Fruit fly (Drosophila melanogaster) whole organism, embryonic: ENCODE results near the gene Nlg2.
A peak's percentile ranks its signal among the peaks of the same experiment; 100 is the strongest.

Experiments
- B-H1 ChIP-seq: fragments of 200-800 bp; sonication (Bioruptor generic); IDR thresholded peaks from 3 replicates; pipeline ENCODE4 v1.3.6; 2022; ENCODE audit warnings: missing biosample characterization, missing genetic modification characterization
- BEAF-32 ChIP-seq: fragments of 200-800 bp; sonication (Bioruptor generic); optimal IDR thresholded peaks from 3 replicates; lab custom pipeline; 2017; ENCODE audit warnings: missing biosample characterization, missing genetic modification characterization, mild to moderate bottlenecking, moderate library complexity, missing genetic modification reagents
- C15 ChIP-seq: fragments of 200-800 bp; sonication (Bioruptor generic); IDR thresholded peaks from 3 replicates; pipeline ENCODE4 v1.3.6; 2022; ENCODE audit warnings: missing biosample characterization, missing genetic modification characterization
- CG10267 ChIP-seq: fragments of 200-800 bp; sonication (Bioruptor generic); optimal IDR thresholded peaks from 2 replicates; lab custom pipeline; 2018; ENCODE audit warnings: missing biosample characterization, mild to moderate bottlenecking, missing genetic modification characterization, moderate library complexity
- CG10431 ChIP-seq: fragments of 200-800 bp; sonication (Bioruptor generic); optimal IDR thresholded peaks from 3 replicates; lab custom pipeline; 2018; ENCODE audit warnings: missing biosample characterization, mild to moderate bottlenecking, missing genetic modification characterization
- CG11723 ChIP-seq: fragments of 200-800 bp; sonication (Bioruptor generic); optimal IDR thresholded peaks from 2 replicates; lab custom pipeline; 2017; ENCODE audit warnings: missing biosample characterization, mild to moderate bottlenecking, missing genetic modification characterization
- CG12769 ChIP-seq: fragments of 200-800 bp; sonication (Bioruptor generic); optimal IDR thresholded peaks from 2 replicates; lab custom pipeline; 2019; ENCODE audit warnings: missing biosample characterization, mild to moderate bottlenecking, missing genetic modification characterization, moderate library complexity
- CG13624 ChIP-seq: fragments of 200-800 bp; sonication (Bioruptor generic); optimal IDR thresholded peaks from 2 replicates; lab custom pipeline; 2016; ENCODE audit warnings: missing biosample characterization, missing genetic modification characterization
- CG15601 ChIP-seq: fragments of 200-800 bp; sonication (Bioruptor generic); optimal IDR thresholded peaks from 3 replicates; lab custom pipeline; 2019; ENCODE audit warnings: missing biosample characterization, mild to moderate bottlenecking, missing genetic modification characterization, moderate library complexity
- CG15696 ChIP-seq: fragments of 200-800 bp; sonication (Bioruptor generic); optimal IDR thresholded peaks from 2 replicates; lab custom pipeline; 2019; ENCODE audit warnings: missing biosample characterization, mild to moderate bottlenecking, missing genetic modification characterization, moderate library complexity
- CG16815 ChIP-seq: fragments of 200-800 bp; sonication (Bioruptor generic); optimal IDR thresholded peaks from 3 replicates; lab custom pipeline; 2017; ENCODE audit warnings: missing biosample characterization, mild to moderate bottlenecking, missing genetic modification characterization
- CG17186 ChIP-seq: fragments of 200-800 bp; sonication (Bioruptor generic); optimal IDR thresholded peaks from 3 replicates; lab custom pipeline; 2017; ENCODE audit warnings: missing biosample characterization, missing genetic modification reagents, missing genetic modification characterization
- CG17328 ChIP-seq: fragments of 200-800 bp; sonication (Bioruptor generic); IDR thresholded peaks from 2 replicates; pipeline ENCODE4 v1.3.6; 2022; ENCODE audit warnings: missing biosample characterization, missing genetic modification characterization
- CG17912 ChIP-seq: fragments of 200-800 bp; sonication (Bioruptor generic); optimal IDR thresholded peaks from 2 replicates; lab custom pipeline; 2018; ENCODE audit warnings: missing biosample characterization, mild to moderate bottlenecking, missing genetic modification characterization
- CG32767 ChIP-seq: fragments of 200-800 bp; sonication (Bioruptor generic); IDR thresholded peaks from 2 replicates; pipeline ENCODE4 v1.3.6; 2022; ENCODE audit warnings: missing biosample characterization, missing genetic modification characterization
- CG3281 ChIP-seq: fragments of 200-800 bp; sonication (Bioruptor generic); optimal IDR thresholded peaks from 3 replicates; lab custom pipeline; 2017; ENCODE audit warnings: missing biosample characterization, mild to moderate bottlenecking, missing genetic modification characterization
- CG3847 ChIP-seq: fragments of 200-800 bp; sonication (Bioruptor generic); IDR thresholded peaks from 2 replicates; pipeline ENCODE4 v1.3.6; 2022; ENCODE audit warnings: missing biosample characterization, missing genetic modification characterization
- CG4854 ChIP-seq: fragments of 200-800 bp; sonication (Bioruptor generic); optimal IDR thresholded peaks from 2 replicates; lab custom pipeline; 2016; ENCODE audit warnings: missing biosample characterization, missing genetic modification characterization, inconsistent platforms
- CG6654 ChIP-seq: fragments of 200-800 bp; sonication (Bioruptor generic); optimal IDR thresholded peaks from 2 replicates; lab custom pipeline; 2017; ENCODE audit warnings: missing biosample characterization, mild to moderate bottlenecking, missing genetic modification characterization
- CG6791 ChIP-seq: fragments of 200-800 bp; sonication (Bioruptor generic); IDR thresholded peaks from 3 replicates; pipeline ENCODE4 v1.3.6; 2022; ENCODE audit warnings: missing biosample characterization, missing genetic modification characterization; ENCODE audit not compliant: partially characterized antibody
- CG7987 ChIP-seq: fragments of 200-800 bp; sonication (Bioruptor generic); optimal IDR thresholded peaks from 2 replicates; lab custom pipeline; 2018; ENCODE audit warnings: missing biosample characterization, mild to moderate bottlenecking, missing genetic modification characterization, moderate library complexity
- CG8281 ChIP-seq: fragments of 200-800 bp; sonication (Bioruptor generic); optimal IDR thresholded peaks from 2 replicates; lab custom pipeline; 2018; ENCODE audit warnings: missing biosample characterization, mild to moderate bottlenecking, missing genetic modification characterization, moderate library complexity
- CG9215 ChIP-seq: fragments of 200-800 bp; sonication (Bioruptor generic); IDR thresholded peaks from 2 replicates; pipeline ENCODE4 v1.3.6; 2022; ENCODE audit warnings: missing biosample characterization, missing genetic modification characterization
- CG9727 ChIP-seq: fragments of 200-800 bp; sonication (Bioruptor generic); optimal IDR thresholded peaks from 3 replicates; lab custom pipeline; 2017; ENCODE audit warnings: missing biosample characterization, mild to moderate bottlenecking, missing genetic modification characterization
- Dp ChIP-seq: fragments of 200-800 bp; sonication (Bioruptor generic); optimal IDR thresholded peaks from 2 replicates; lab custom pipeline; 2018; ENCODE audit warnings: missing biosample characterization, mild to moderate bottlenecking, missing genetic modification characterization, moderate library complexity
- H15 ChIP-seq: fragments of 200-800 bp; sonication (Bioruptor generic); IDR thresholded peaks from 3 replicates; pipeline ENCODE4 v1.3.6; 2022; ENCODE audit warnings: missing biosample characterization, missing genetic modification characterization
- HmgZ ChIP-seq: fragments of 200-800 bp; sonication (Bioruptor generic); optimal IDR thresholded peaks from 2 replicates; lab custom pipeline; 2018; ENCODE audit warnings: missing biosample characterization, mild to moderate bottlenecking, missing genetic modification characterization
- MESR4 ChIP-seq: fragments of 200-800 bp; sonication (Bioruptor generic); optimal IDR thresholded peaks from 2 replicates; lab custom pipeline; 2018; ENCODE audit warnings: missing biosample characterization, mild to moderate bottlenecking, missing genetic modification characterization, moderate library complexity
- Mes4 ChIP-seq: fragments of 200-800 bp; sonication (Bioruptor generic); optimal IDR thresholded peaks from 2 replicates; lab custom pipeline; 2016; ENCODE audit warnings: missing biosample characterization, missing genetic modification characterization
- NC2α ChIP-seq: fragments of 200-800 bp; sonication (Bioruptor generic); optimal IDR thresholded peaks from 2 replicates; lab custom pipeline; 2016; ENCODE audit warnings: missing biosample characterization, missing genetic modification characterization
- Oli ChIP-seq: fragments of 200-800 bp; sonication (Bioruptor generic); optimal IDR thresholded peaks from 2 replicates; lab custom pipeline; 2018; ENCODE audit warnings: missing biosample characterization, mild to moderate bottlenecking, missing genetic modification characterization, moderate library complexity
- Sry-β ChIP-seq: fragments of 200-800 bp; sonication (Bioruptor generic); optimal IDR thresholded peaks from 2 replicates; lab custom pipeline; 2018; ENCODE audit warnings: missing biosample characterization, mild to moderate bottlenecking, missing genetic modification characterization, moderate library complexity
- Stat92E ChIP-seq, 3 experiments: fragments of >200 bp in 2 of 3; fragments of 200-800 bp in 1 of 3; sonication (Bioruptor generic) in 1 of 3; optimal IDR thresholded peaks; 2 replicates each; lab custom pipeline; 2017 to 2019; ENCODE audit warnings: missing biosample characterization in 3 of 3, missing genetic modification characterization in 3 of 3, mild to moderate bottlenecking in 1 of 3, moderate library complexity in 1 of 3
- Xrp1 ChIP-seq: fragments of 200-800 bp; sonication (Bioruptor generic); IDR thresholded peaks from 2 replicates; pipeline ENCODE4 v1.3.6; 2022; ENCODE audit warnings: missing biosample characterization, missing genetic modification characterization
- chinmo ChIP-seq: fragments of 200-800 bp; sonication (Bioruptor generic); IDR thresholded peaks from 4 replicates; pipeline ENCODE4 v1.3.6; 2022; ENCODE audit warnings: missing biosample characterization, missing genetic modification characterization; ENCODE audit not compliant: partially characterized antibody
- crol ChIP-seq: fragments of 200-800 bp; sonication (Bioruptor generic); IDR thresholded peaks from 2 replicates; pipeline ENCODE4 v1.3.6; 2022; ENCODE audit warnings: missing biosample characterization, missing genetic modification characterization
- crp ChIP-seq, 2 experiments: fragments of 200-800 bp; sonication (Bioruptor generic); optimal IDR thresholded peaks; 2 replicates in 1 of 2; 3 replicates in 1 of 2; lab custom pipeline; 2017; ENCODE audit warnings: missing biosample characterization in 2 of 2, missing genetic modification characterization in 2 of 2, mild to moderate bottlenecking in 1 of 2, moderate library complexity in 1 of 2
- dan ChIP-seq: fragments of 200-800 bp; sonication (Bioruptor generic); IDR thresholded peaks from 2 replicates; pipeline ENCODE4 v1.3.6; 2022; ENCODE audit warnings: missing biosample characterization, missing genetic modification characterization
- dmrt11E ChIP-seq: fragments of 200-800 bp; sonication (Bioruptor generic); optimal IDR thresholded peaks from 3 replicates; lab custom pipeline; 2018; ENCODE audit warnings: missing biosample characterization, mild to moderate bottlenecking, missing genetic modification characterization, moderate library complexity
- hbn ChIP-seq: fragments of 200-800 bp; sonication (Bioruptor generic); IDR thresholded peaks from 2 replicates; pipeline ENCODE4 v1.3.6; 2022; ENCODE audit warnings: missing biosample characterization, missing genetic modification characterization; ENCODE audit not compliant: partially characterized antibody
- klu ChIP-seq: fragments of 200-800 bp; sonication (Bioruptor generic); IDR thresholded peaks from 2 replicates; pipeline ENCODE4 v1.3.6; 2022; ENCODE audit warnings: missing biosample characterization, missing genetic modification characterization
- lov ChIP-seq, 2 experiments: fragments of 200-800 bp in 1 of 2; fragments of >200 bp in 1 of 2; sonication (Bioruptor generic) in 1 of 2; IDR thresholded peaks in 1 of 2; optimal IDR thresholded peaks in 1 of 2; 2 replicates in 1 of 2; 3 replicates in 1 of 2; pipeline versions ENCODE4 v1.3.6 to Lab custom; 2017 to 2022; ENCODE audit warnings: missing biosample characterization in 1 of 2, missing genetic modification characterization in 1 of 2
- nmo ChIP-seq: fragments of 200-800 bp; sonication (Bioruptor generic); optimal IDR thresholded peaks from 2 replicates; lab custom pipeline; 2018; ENCODE audit warnings: missing biosample characterization, mild to moderate bottlenecking, missing genetic modification characterization, moderate library complexity
- pho ChIP-seq: fragments of 200-800 bp; sonication (Bioruptor generic); optimal IDR thresholded peaks from 2 replicates; lab custom pipeline; 2016; ENCODE audit warnings: missing biosample characterization, missing genetic modification characterization
- pum ChIP-seq: fragments of 200-800 bp; sonication (Bioruptor generic); optimal IDR thresholded peaks from 2 replicates; lab custom pipeline; 2016; ENCODE audit warnings: missing biosample characterization, missing genetic modification characterization
- row ChIP-seq: fragments of 200-800 bp; sonication (Bioruptor generic); IDR thresholded peaks from 3 replicates; pipeline ENCODE4 v1.3.6; 2022; ENCODE audit warnings: missing biosample characterization, missing genetic modification characterization
- sens ChIP-seq: fragments of 200-800 bp; sonication (Bioruptor generic); peaks from one replicate; lab custom pipeline; 2016; ENCODE audit warnings: missing biosample characterization, missing genetic modification characterization
- tap ChIP-seq: fragments of 200-800 bp; optimal IDR thresholded peaks from 3 replicates; lab custom pipeline; 2019; ENCODE audit warnings: missing biosample characterization, mild to moderate bottlenecking, missing genetic modification characterization, moderate library complexity
- tgo ChIP-seq: fragments of 200-800 bp; sonication (Bioruptor generic); IDR thresholded peaks from 3 replicates; pipeline ENCODE4 v1.3.6; 2022; ENCODE audit warnings: missing biosample characterization, missing genetic modification characterization
- toy ChIP-seq: fragments of 200-800 bp; sonication (Bioruptor generic); IDR thresholded peaks from 2 replicates; pipeline ENCODE4 v1.3.6; 2022; ENCODE audit warnings: missing biosample characterization, missing genetic modification characterization

Nlg2 gene

DNA sequence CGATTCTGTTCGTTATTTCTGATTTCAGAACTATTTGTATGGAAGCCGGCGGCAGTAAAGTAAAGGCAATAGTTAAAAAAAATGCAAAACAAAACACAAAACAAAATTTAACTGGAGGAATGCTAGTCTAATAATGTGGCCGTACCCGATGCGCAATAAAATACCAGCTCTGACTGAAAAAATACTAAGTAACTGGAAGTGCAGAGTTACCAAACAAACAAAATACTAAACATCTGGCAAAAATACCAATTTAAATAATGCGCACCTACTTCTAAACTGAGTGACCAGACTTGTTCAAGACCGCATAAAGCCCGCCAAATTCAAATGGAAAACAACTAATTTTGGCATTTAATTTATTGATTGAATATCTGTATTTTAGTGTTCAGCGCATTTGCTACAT lies 39.3 kb downstream of the Nlg2 start, which contains the start of gene Wee1 (continued):
- no peak for TF ChIP-seq Stat92E (GFP tag; optimal IDR thresholded peaks at IDR 0.05; lab: Kevin White, UChicago)
- peak; percentile 95 for TF ChIP-seq Dp
- TF ChIP-seq CG10431 (GFP tag; lab: Kevin White, UChicago), result no peak
- no peak for TF ChIP-seq CG3281 (GFP tag; lab: Kevin White, UChicago)
- TF ChIP-seq crp (GFP tag; optimal IDR thresholded peaks at IDR 0.05; lab: Kevin White, UChicago), result peak in 1 of 2 experiments; percentile 7
- TF ChIP-seq klu (GFP tag; lab: Robert Waterston, UW), result no peak
- no peak for TF ChIP-seq Mes4 (GFP tag; lab: Kevin White, UChicago)
- peak; percentile 50; the same call in 1 of the 3 replicates for TF ChIP-seq row (GFP tag; lab: Robert Waterston, UW)
- TF ChIP-seq nmo (GFP tag; lab: Kevin White, UChicago), result peak; percentile 84
- no peak for TF ChIP-seq B-H1
- TF ChIP-seq CG16815, result no peak
- no peak for TF ChIP-seq C15 (GFP tag; lab: Robert Waterston, UW)
- TF ChIP-seq CG15601, result peak; percentile 13
- peak; percentile 71 for TF ChIP-seq CG3847 (GFP tag; lab: Robert Waterston, UW)
- TF ChIP-seq CG17912 (GFP tag; lab: Kevin White, UChicago), result no peak
- no peak for TF ChIP-seq H15 (GFP tag; lab: Robert Waterston, UW)
- TF ChIP-seq HmgZ, result peak; percentile 84
- TF ChIP-seq dmrt11E, result no peak
- TF ChIP-seq CG17186, result peak; percentile 65
- no peak for TF ChIP-seq Xrp1 (GFP tag; lab: Robert Waterston, UW)
- TF ChIP-seq CG6654 (GFP tag; lab: Kevin White, UChicago), result no peak
- TF ChIP-seq Sry-β, result peak; percentile 48
- TF ChIP-seq CG9215, result no peak
- no peak for TF ChIP-seq CG12769
- TF ChIP-seq crol (GFP tag; lab: Robert Waterston, UW), result no peak
- no peak for TF ChIP-seq pho (GFP tag; lab: Kevin White, UChicago)
- TF ChIP-seq CG8281, result no peak
- TF ChIP-seq BEAF-32 (GFP tag; lab: Kevin White, UChicago), result peak; percentile 47
- TF ChIP-seq sens (GFP tag; lab: Kevin White, UChicago), result peak; percentile 55
- TF ChIP-seq CG10267, result peak; percentile 60
- TF ChIP-seq NC2α, result no peak
- TF ChIP-seq hbn, result no peak
- TF ChIP-seq lov (optimal IDR thresholded peaks at IDR 0.05; lab: Kevin White, UChicago), result no peak
- no peak for TF ChIP-seq lov (GFP tag; IDR thresholded peaks at IDR 0.05; lab: Robert Waterston, UW)
- TF ChIP-seq CG7987, result no peak
- no peak for TF ChIP-seq Oli (tag; lab: Kevin White, UChicago)
- TF ChIP-seq CG9727 (GFP tag; lab: Kevin White, UChicago), result no peak
- no peak for TF ChIP-seq CG6791 (GFP tag; lab: Robert Waterston, UW)
- TF ChIP-seq toy (GFP tag; lab: Robert Waterston, UW), result no peak
- no peak for TF ChIP-seq dan
- no peak for TF ChIP-seq CG13624 (GFP tag; lab: Kevin White, UChicago)
- no peak for TF ChIP-seq CG15696 (tag; lab: Kevin White, UChicago)
- no peak for TF ChIP-seq CG17328 (GFP tag; lab: Robert Waterston, UW)
- peak; percentile 59 for TF ChIP-seq MESR4 (GFP tag; lab: Kevin White, UChicago)
- TF ChIP-seq CG11723 (GFP tag; lab: Kevin White, UChicago), result no peak
- no peak for TF ChIP-seq CG32767 (GFP tag; lab: Robert Waterston, UW)
- no peak for TF ChIP-seq tgo (GFP tag; lab: Robert Waterston, UW)
- TF ChIP-seq pum (GFP tag; lab: Kevin White, UChicago), result no peak
- no peak for TF ChIP-seq CG4854 (GFP tag; lab: Kevin White, UChicago)
- TF ChIP-seq tap (tag; lab: Kevin White, UChicago), result no peak
- peak; percentile 63; the same call in 1 of the 4 replicates for TF ChIP-seq chinmo (GFP tag; lab: Robert Waterston, UW)
